Fruit fly (Drosophila melanogaster): ENCODE data around the gene fng.

fng gene

dm6 chr3L:20921859-20922258 is 27.5 kb downstream of the fng start:
- TF ChIP-seq CoRest (tag; optimal IDR thresholded peaks at IDR 0.05) (peak; percentile 39), Scr (GFP tag; IDR thresholded peaks at IDR 0.05; ENCODE audit: partially characterized antibody) (no peak), CG14710 (tag; optimal IDR thresholded peaks at IDR 0.05) (no peak), hbn (GFP tag; IDR thresholded peaks at IDR 0.05; ENCODE audit: partially characterized antibody) (no peak), CG2678 (tag; optimal IDR thresholded peaks at IDR 0.05) (peak; percentile 54), cad (GFP tag; optimal IDR thresholded peaks at IDR 0.05) (no peak), CG17359 (tag; optimal IDR thresholded peaks at IDR 0.05) (no peak), dati (GFP tag; IDR thresholded peaks at IDR 0.05) (no peak), B-H1 (GFP tag; IDR thresholded peaks at IDR 0.05) (no peak), amos (GFP tag; IDR thresholded peaks at IDR 0.05; ENCODE audit: partially characterized antibody) (no peak), bsh (GFP tag; optimal IDR thresholded peaks at IDR 0.05) (peak in 1 of 2 experiments; percentile 14), Hr51 (GFP tag; optimal IDR thresholded peaks at IDR 0.05) (peak in 1 of 2 experiments; percentile 22), CG9215 (GFP tag; IDR thresholded peaks at IDR 0.05) (no peak), dmrt11E (tag; optimal IDR thresholded peaks at IDR 0.05) (peak; percentile 25), D19B (GFP tag; optimal IDR thresholded peaks at IDR 0.05) (no peak), CG2712 (tag; optimal IDR thresholded peaks at IDR 0.05) (peak; percentile 35), CG11504 (tag; optimal IDR thresholded peaks at IDR 0.05) (peak; percentile 22), CG15269 (tag; optimal IDR thresholded peaks at IDR 0.05) (no peak), Meics (GFP tag; optimal IDR thresholded peaks at IDR 0.05) (no peak), nom (GFP tag; optimal IDR thresholded peaks at IDR 0.05) (no peak), CG17328 (GFP tag; IDR thresholded peaks at IDR 0.05) (no peak), fd3F (GFP tag; optimal IDR thresholded peaks at IDR 0.05) (no peak), CrebB (tag; optimal IDR thresholded peaks at IDR 0.05) (no peak), Sox100B (GFP tag; optimal IDR thresholded peaks at IDR 0.05) (no peak), kah (GFP tag; optimal IDR thresholded peaks at IDR 0.05) (no peak), ranshi (GFP tag; IDR thresholded peaks at IDR 0.05) (no peak), CG10543 (GFP tag; optimal IDR thresholded peaks at IDR 0.05) (no peak), CG6791 (GFP tag; IDR thresholded peaks at IDR 0.05; ENCODE audit: partially characterized antibody) (no peak), ara (GFP tag; IDR thresholded peaks at IDR 0.05) (no peak), corto (GFP tag; optimal IDR thresholded peaks at IDR 0.05) (no peak), PHDP (tag; optimal IDR thresholded peaks at IDR 0.05) (no peak), ATbp (GFP tag; optimal IDR thresholded peaks at IDR 0.05) (no peak), CG7357 (GFP tag; IDR thresholded peaks at IDR 0.05) (no peak), grau (tag; optimal IDR thresholded peaks at IDR 0.05) (peak; percentile 90), bigmax (GFP tag; optimal IDR thresholded peaks at IDR 0.05) (no peak), rib (GFP tag; IDR thresholded peaks at IDR 0.05) (no peak), CG10979 (tag; optimal IDR thresholded peaks at IDR 0.05) (peak; percentile 39), Dll (GFP tag; IDR thresholded peaks at IDR 0.05; ENCODE audit: partially characterized antibody) (no peak), zen2 (GFP tag; IDR thresholded peaks at IDR 0.05; ENCODE audit: partially characterized antibody) (no peak), Ssrp (tag; optimal IDR thresholded peaks at IDR 0.05) (peak; percentile 27), sug (tag; optimal IDR thresholded peaks at IDR 0.05) (no peak), CG2120 (GFP tag; optimal IDR thresholded peaks at IDR 0.05) (peak; percentile 49), trem (tag; optimal IDR thresholded peaks at IDR 0.05) (no peak), CG9437 (GFP tag; optimal IDR thresholded peaks at IDR 0.05) (no peak), MTF-1 (GFP tag; optimal IDR thresholded peaks at IDR 0.05; ENCODE audit: borderline replicate concordance) (no peak), mld (GFP tag; IDR thresholded peaks at IDR 0.05; ENCODE audit: partially characterized antibody) (no peak), CG34422 (GFP tag; IDR thresholded peaks at IDR 0.05) (no peak), esg (GFP tag; conservative IDR thresholded peaks at IDR 0.05) (no peak), Adf1 (GFP tag; IDR thresholded peaks at IDR 0.05) (no peak), sima (GFP tag; optimal IDR thresholded peaks at IDR 0.05) (no peak)

All from whole organism, embryonic.